Fruit fly (Drosophila melanogaster): ENCODE results near the gene CG31468.

- TF ChIP-seq CTCF (optimal IDR thresholded peaks at IDR 0.05), result no peak
- TF ChIP-seq CG8478 (optimal IDR thresholded peaks at IDR 0.05), result no peak
Observed at dm6 chr3R:23702461-23702860, 2.3 kb upstream of the CG31468 start, which contains the start of gene Qsox4.
